Fruit fly (Drosophila melanogaster): ENCODE data around the gene ttk.

Gene ttk

dm6 chr3R:31723206-31723933 lies 9.7 kb downstream of the ttk start (continued):
- TF ChIP-seq CG3281 (GFP tag; optimal IDR thresholded peaks at IDR 0.05) (peak; percentile 25), Nf-YC (tag; optimal IDR thresholded peaks at IDR 0.05) (no peak), Nf-YB (GFP tag; optimal IDR thresholded peaks at IDR 0.05) (no peak), Ets65A (GFP tag) (no peak), sqz (GFP tag; optimal IDR thresholded peaks at IDR 0.05) (peak; percentile 79), CG4282 (GFP tag; optimal IDR thresholded peaks at IDR 0.05) (no peak), Opbp (GFP tag; IDR thresholded peaks at IDR 0.05; ENCODE audit: partially characterized antibody) (no peak), sd (tag; optimal IDR thresholded peaks at IDR 0.05) (peak; percentile 78), Nf-YA (GFP tag; IDR thresholded peaks at IDR 0.05) (no peak), pfk (GFP tag; optimal IDR thresholded peaks at IDR 0.05) (no peak), Hey (tag; optimal IDR thresholded peaks at IDR 0.05) (no peak), sima (GFP tag; optimal IDR thresholded peaks at IDR 0.05) (no peak), cwo (GFP tag; optimal IDR thresholded peaks at IDR 0.05) (peak; percentile 3), CG10565 (GFP tag; optimal IDR thresholded peaks at IDR 0.05) (no peak), tx (GFP tag; optimal IDR thresholded peaks at IDR 0.05) (no peak), CG14014 (GFP tag; IDR thresholded peaks at IDR 0.05) (no peak), Doc3 (GFP tag; IDR thresholded peaks at IDR 0.05; ENCODE audit: partially characterized antibody) (no peak), Sry-δ (GFP tag; optimal IDR thresholded peaks at IDR 0.05) (no peak), NC2α (GFP tag; optimal IDR thresholded peaks at IDR 0.05) (no peak), Max (GFP tag; optimal IDR thresholded peaks at IDR 0.05) (no peak), CG9437 (GFP tag; optimal IDR thresholded peaks at IDR 0.05) (no peak), Dref (GFP tag; IDR thresholded peaks at IDR 0.05) (no peak), ash1 (GFP tag; optimal IDR thresholded peaks at IDR 0.05) (no peak), Aef1 (GFP tag; IDR thresholded peaks at IDR 0.05) (peak; percentile 39; the same call in 1 of the 3 replicates), CG13123 (GFP tag; optimal IDR thresholded peaks at IDR 0.05) (no peak), Hmx (GFP tag; optimal IDR thresholded peaks at IDR 0.05) (no peak), CG15696 (tag; optimal IDR thresholded peaks at IDR 0.05) (no peak), ac (GFP tag; optimal IDR thresholded peaks at IDR 0.05) (no peak), CG43689 (GFP tag; IDR thresholded peaks at IDR 0.05) (no peak), E2f1 (GFP tag; IDR thresholded peaks at IDR 0.05) (no peak), Hand (GFP tag; optimal IDR thresholded peaks at IDR 0.05) (no peak), YL-1 (GFP tag; optimal IDR thresholded peaks at IDR 0.05) (no peak), CG3847 (GFP tag; IDR thresholded peaks at IDR 0.05) (no peak), CG12744 (GFP tag; optimal IDR thresholded peaks at IDR 0.05) (no peak), sens-2 (GFP tag; IDR thresholded peaks at IDR 0.05) (no peak), CG15011 (GFP tag; optimal IDR thresholded peaks at IDR 0.05) (no peak), scrt (GFP tag; optimal IDR thresholded peaks at IDR 0.05) (no peak), CG31365 (tag; optimal IDR thresholded peaks at IDR 0.05) (no peak), CG8765 (GFP tag; IDR thresholded peaks at IDR 0.05) (no peak), CG9797 (GFP tag; optimal IDR thresholded peaks at IDR 0.05) (no peak), nerfin-1 (tag; optimal IDR thresholded peaks at IDR 0.05) (no peak), CTCF (GFP tag; optimal IDR thresholded peaks at IDR 0.05) (no peak), ro (GFP tag; IDR thresholded peaks at IDR 0.05) (no peak), chn (GFP tag; optimal IDR thresholded peaks at IDR 0.05) (no peak), ham (GFP tag; IDR thresholded peaks at IDR 0.05) (no peak), CG31224 (GFP tag; IDR thresholded peaks at IDR 0.05) (no peak), cato (GFP tag; optimal IDR thresholded peaks at IDR 0.05; ENCODE audit: borderline replicate concordance) (no peak), CG17361 (GFP tag; IDR thresholded peaks at IDR 0.05) (peak; percentile 52; the same call in 1 of the 3 replicates), Xrp1 (GFP tag; IDR thresholded peaks at IDR 0.05) (peak; percentile 28; the same call in 1 of the 2 replicates), CG33213 (GFP tag; optimal IDR thresholded peaks at IDR 0.05) (no peak), grn (GFP tag; optimal IDR thresholded peaks at IDR 0.05) (no peak), usp (GFP tag; optimal IDR thresholded peaks at IDR 0.05) (no peak)

Data from whole organism, embryonic.